Worm (Caenorhabditis elegans) whole organism, early embryonic: ENCODE results near the gene thoc-2.

Source experiments
- B0310.2 ChIP-seq: sonication (generic microtip); optimal IDR thresholded peaks from 2 replicates; lab custom pipeline; 2016; ENCODE audit warnings: mild to moderate bottlenecking, missing genetic modification characterization, missing compliant biosample characterization
- F13C5.2 ChIP-seq: sonication (generic microtip); optimal IDR thresholded peaks from 2 replicates; lab custom pipeline; 2017; ENCODE audit warnings: mild to moderate bottlenecking, missing genetic modification characterization, inconsistent platforms, missing compliant biosample characterization
- aly-1 ChIP-seq: sonication (generic microtip); optimal IDR thresholded peaks from 2 replicates; lab custom pipeline; 2016; ENCODE audit warnings: missing genetic modification characterization, missing compliant biosample characterization
- ama-1 ChIP-seq: fragments of 150-350 bp; optimal IDR thresholded peaks from 2 replicates; lab custom pipeline; 2014
- ceh-13 ChIP-seq: fragments of 200-800 bp; sonication (Bioruptor generic); optimal IDR thresholded peaks from 2 replicates; lab custom pipeline; 2018; ENCODE audit warnings: mild to moderate bottlenecking, missing genetic modification characterization, missing compliant biosample characterization
- ceh-36 ChIP-seq: sonication (generic microtip); optimal IDR thresholded peaks from 2 replicates; lab custom pipeline; 2016; ENCODE audit warnings: missing genetic modification characterization, inconsistent platforms, missing compliant biosample characterization
- ets-7 ChIP-seq: sonication (generic microtip); optimal IDR thresholded peaks from 2 replicates; lab custom pipeline; 2016; ENCODE audit warnings: missing genotype, missing genetic modification characterization, missing compliant biosample characterization
- flt-1 ChIP-seq: fragments of 200-800 bp; sonication (Bioruptor generic); IDR thresholded peaks from 2 replicates; pipeline ENCODE4 v1.3.6; 2022; ENCODE audit warnings: missing genetic modification characterization, missing compliant biosample characterization
- hmbx-1 ChIP-seq: sonication (generic microtip); optimal IDR thresholded peaks from 2 replicates; lab custom pipeline; 2016; ENCODE audit warnings: mild to moderate bottlenecking, missing genetic modification characterization, missing compliant biosample characterization
- hmg-4 ChIP-seq: fragments of 200-800 bp; sonication (Bioruptor generic); optimal IDR thresholded peaks from 2 replicates; lab custom pipeline; 2018; ENCODE audit warnings: mild to moderate bottlenecking, missing genetic modification characterization, missing compliant biosample characterization
- hnd-1 ChIP-seq: sonication (generic microtip); optimal IDR thresholded peaks from 2 replicates; lab custom pipeline; 2016; ENCODE audit warnings: missing genetic modification characterization, missing compliant biosample characterization
- pes-1 ChIP-seq: fragments of 200-800 bp; sonication (Bioruptor generic); IDR thresholded peaks from 2 replicates; pipeline ENCODE4 v1.3.6; 2022; ENCODE audit warnings: missing genetic modification reagents, missing genetic modification characterization, missing compliant biosample characterization
- scrt-1 ChIP-seq: fragments of 200-800 bp; sonication (Bioruptor generic); IDR thresholded peaks from 2 replicates; pipeline ENCODE4 v1.3.6; 2022; ENCODE audit warnings: missing genetic modification characterization, missing compliant biosample characterization
- sea-1 ChIP-seq: fragments of 200-800 bp; sonication (Bioruptor generic); conservative IDR thresholded peaks from 2 replicates; pipeline ENCODE4 v1.3.6; 2022; ENCODE audit warnings: missing genetic modification characterization, missing compliant biosample characterization
- tbx-11 ChIP-seq: fragments of 200-800 bp; sonication (Bioruptor generic); IDR thresholded peaks from 2 replicates; pipeline ENCODE4 v1.3.6; 2022; ENCODE audit warnings: missing genetic modification characterization, missing compliant biosample characterization
- tbx-37 ChIP-seq: fragments of 200-800 bp; sonication (Bioruptor generic); conservative IDR thresholded peaks from 2 replicates; pipeline ENCODE4 v1.3.6; 2022; ENCODE audit warnings: missing genetic modification reagents, missing genetic modification characterization, missing compliant biosample characterization
- tra-4 ChIP-seq: sonication (generic microtip); optimal IDR thresholded peaks from 2 replicates; lab custom pipeline; 2017; ENCODE audit warnings: missing genetic modification characterization, missing compliant biosample characterization

thoc-2 gene

ce11 chrIII:6411430-6411829 is 43.6 kb downstream of the thoc-2 start:
- TF ChIP-seq flt-1 (GFP tag; lab: Robert Waterston, UW) (no peak), ama-1 (no peak), scrt-1 (GFP tag; lab: Robert Waterston, UW) (no peak), hmbx-1 (no peak), ets-7 (tag; lab: Kevin White, UChicago) (no peak), hnd-1 (no peak), tbx-37 (GFP tag; lab: Robert Waterston, UW) (no peak), hmg-4 (no peak), sea-1 (GFP tag; lab: Robert Waterston, UW) (no peak)

- TF ChIP-seq sea-1 (GFP tag; lab: Robert Waterston, UW) (no peak), ama-1 (no peak), F13C5.2 (tag; lab: Kevin White, UChicago) (no peak), ceh-36 (tag; lab: Kevin White, UChicago) (no peak), B0310.2 (no peak), hnd-1 (no peak), tbx-11 (GFP tag; lab: Robert Waterston, UW) (no peak), ceh-13 (GFP tag; lab: Kevin White, UChicago) (no peak), aly-1 (no peak), hmg-4 (no peak), pes-1 (no peak), tbx-37 (GFP tag; lab: Robert Waterston, UW) (no peak), scrt-1 (GFP tag; lab: Robert Waterston, UW) (no peak), flt-1 (GFP tag; lab: Robert Waterston, UW) (no peak), tra-4 (tag; lab: Kevin White, UChicago) (no peak), ets-7 (tag; lab: Kevin White, UChicago) (no peak)
These were observed 44.1 kb downstream of the thoc-2 start, which contains the start of gene C05D11.5 for ce11 chrIII:6411914-6412313. Gene C05D11.5, minus strand, starts transcription at chrIII:6412014.

ce11 chrIII:6415306-6415973 is 47.6 kb downstream of the thoc-2 start, which contains the start of gene nas-4:
Gene nas-4, minus strand, starts transcription at chrIII:6415656.
- no peak for TF ChIP-seq ceh-13 (GFP tag; lab: Kevin White, UChicago)
- TF ChIP-seq F13C5.2 (tag; lab: Kevin White, UChicago), result no peak
- no peak for TF ChIP-seq ets-7 (tag; lab: Kevin White, UChicago)
- no peak for TF ChIP-seq hnd-1
- TF ChIP-seq tbx-37 (GFP tag; lab: Robert Waterston, UW), result no peak
- TF ChIP-seq flt-1 (GFP tag; lab: Robert Waterston, UW), result no peak
- TF ChIP-seq scrt-1 (GFP tag; lab: Robert Waterston, UW), result no peak
- TF ChIP-seq aly-1, result no peak
- TF ChIP-seq ama-1, result no peak
- TF ChIP-seq hmg-4, result no peak
- no peak for TF ChIP-seq tra-4 (tag; lab: Kevin White, UChicago)
- no peak for TF ChIP-seq sea-1 (GFP tag; lab: Robert Waterston, UW)
- no peak for TF ChIP-seq ceh-36 (tag; lab: Kevin White, UChicago)
- no peak for TF ChIP-seq tbx-11 (GFP tag; lab: Robert Waterston, UW)
- TF ChIP-seq hmbx-1, result no peak
- TF ChIP-seq B0310.2, result no peak

- TF ChIP-seq sea-1 (GFP tag; lab: Robert Waterston, UW) (no peak), ama-1 (no peak), F13C5.2 (tag; lab: Kevin White, UChicago) (no peak), ceh-13 (GFP tag; lab: Kevin White, UChicago) (no peak), hmbx-1 (no peak), ceh-36 (tag; lab: Kevin White, UChicago) (no peak), tbx-37 (GFP tag; lab: Robert Waterston, UW) (no peak), tra-4 (tag; lab: Kevin White, UChicago) (no peak), hnd-1 (no peak), scrt-1 (GFP tag; lab: Robert Waterston, UW) (no peak), flt-1 (GFP tag; lab: Robert Waterston, UW) (no peak)
These were observed 50.4 kb downstream of the thoc-2 start for ce11 chrIII:6418254-6418653.

ce11 chrIII:6419409-6419944 is 51.6 kb downstream of the thoc-2 start, which contains the start of gene atgl-1:
Gene atgl-1, minus strand, starts transcription at chrIII:6419459.
- no peak for TF ChIP-seq flt-1 (GFP tag; lab: Robert Waterston, UW)
- TF ChIP-seq tra-4 (tag; lab: Kevin White, UChicago), result no peak
- TF ChIP-seq hmbx-1, result no peak
- no peak for TF ChIP-seq F13C5.2 (tag; lab: Kevin White, UChicago)
- no peak for TF ChIP-seq tbx-11 (GFP tag; lab: Robert Waterston, UW)
- TF ChIP-seq hnd-1, result no peak
- TF ChIP-seq hmg-4, result no peak
- TF ChIP-seq pes-1, result no peak
- TF ChIP-seq ama-1, result no peak

- TF ChIP-seq scrt-1 (GFP tag; lab: Robert Waterston, UW) (no peak), tra-4 (tag; lab: Kevin White, UChicago) (no peak), pes-1 (no peak), hmg-4 (no peak)
These were observed 52.4 kb downstream of the thoc-2 start for ce11 chrIII:6420201-6420600.

ce11 chrIII:6420995-6421404 is 53.2 kb downstream of the thoc-2 start:
- TF ChIP-seq scrt-1 (GFP tag; lab: Robert Waterston, UW) (no peak), F13C5.2 (tag; lab: Kevin White, UChicago) (no peak), hnd-1 (no peak), ceh-13 (GFP tag; lab: Kevin White, UChicago) (no peak), aly-1 (no peak), ets-7 (tag; lab: Kevin White, UChicago) (no peak), sea-1 (GFP tag; lab: Robert Waterston, UW) (no peak), hmg-4 (no peak), ama-1 (no peak), B0310.2 (no peak), tbx-37 (GFP tag; lab: Robert Waterston, UW) (no peak), tra-4 (tag; lab: Kevin White, UChicago) (no peak), pes-1 (no peak), hmbx-1 (no peak), tbx-11 (GFP tag; lab: Robert Waterston, UW) (no peak), flt-1 (GFP tag; lab: Robert Waterston, UW) (no peak), ceh-36 (tag; lab: Kevin White, UChicago) (no peak)
